Fruit fly (Drosophila melanogaster) whole organism, embryonic: ENCODE results near the gene CG13314.

Source experiments
- Bgb ChIP-seq: fragments of 200-800 bp; sonication (Bioruptor generic); IDR thresholded peaks from 2 replicates; pipeline ENCODE4 v1.3.6; 2022; ENCODE audit warnings: missing biosample characterization, missing genetic modification characterization; ENCODE audit not compliant: partially characterized antibody
- CG12236 ChIP-seq: fragments of 200-800 bp; sonication (Bioruptor generic); optimal IDR thresholded peaks from 2 replicates; lab custom pipeline; 2016; ENCODE audit warnings: missing biosample characterization, missing genetic modification characterization
- CG12299 ChIP-seq: fragments of 200-800 bp; sonication (Bioruptor generic); optimal IDR thresholded peaks from 2 replicates; lab custom pipeline; 2018; ENCODE audit warnings: missing biosample characterization, mild to moderate bottlenecking, missing genetic modification characterization
- CG12659 ChIP-seq: fragments of 200-800 bp; sonication (Bioruptor generic); optimal IDR thresholded peaks from 3 replicates; lab custom pipeline; 2017; ENCODE audit warnings: mild to moderate bottlenecking, missing biosample characterization, missing genetic modification reagents, missing genetic modification characterization
- CG13287 ChIP-seq: fragments of 200-800 bp; sonication (Bioruptor generic); IDR thresholded peaks from 2 replicates; pipeline ENCODE4 v1.3.6; 2022; ENCODE audit warnings: missing biosample characterization, missing genetic modification characterization; ENCODE audit not compliant: partially characterized antibody
- CG14860 ChIP-seq: fragments of 200-800 bp; sonication (Bioruptor generic); IDR thresholded peaks from 3 replicates; pipeline ENCODE4 v1.3.6; 2022; ENCODE audit warnings: missing biosample characterization, missing genetic modification characterization; ENCODE audit not compliant: partially characterized antibody
- CG1603 ChIP-seq: fragments of 200-800 bp; sonication (Bioruptor generic); optimal IDR thresholded peaks from 2 replicates; lab custom pipeline; 2019; ENCODE audit warnings: missing biosample characterization, mild to moderate bottlenecking, missing genetic modification characterization, moderate library complexity
- CG18262 ChIP-seq: fragments of 200-800 bp; optimal IDR thresholded peaks from 3 replicates; lab custom pipeline; 2019; ENCODE audit warnings: missing biosample characterization, mild to moderate bottlenecking, missing genetic modification characterization, moderate library complexity
- CG30431 ChIP-seq: fragments of 200-800 bp; sonication (Bioruptor generic); optimal IDR thresholded peaks from 2 replicates; lab custom pipeline; 2017; ENCODE audit warnings: missing biosample characterization, missing genetic modification characterization
- CG6765 ChIP-seq: fragments of 200-800 bp; sonication (Bioruptor generic); optimal IDR thresholded peaks from 3 replicates; lab custom pipeline; 2017; ENCODE audit warnings: missing biosample characterization, mild to moderate bottlenecking, missing genetic modification characterization
- CG6791 ChIP-seq: fragments of 200-800 bp; sonication (Bioruptor generic); IDR thresholded peaks from 3 replicates; pipeline ENCODE4 v1.3.6; 2022; ENCODE audit warnings: missing biosample characterization, missing genetic modification characterization; ENCODE audit not compliant: partially characterized antibody
- CG7271 ChIP-seq: fragments of 200-800 bp; sonication (Bioruptor generic); optimal IDR thresholded peaks from 2 replicates; lab custom pipeline; 2018; ENCODE audit warnings: missing biosample characterization, mild to moderate bottlenecking, missing genetic modification characterization, moderate library complexity
- Dll ChIP-seq: fragments of 200-800 bp; sonication (Bioruptor generic); IDR thresholded peaks from 4 replicates; pipeline ENCODE4 v1.3.6; 2022; ENCODE audit warnings: missing biosample characterization, missing genetic modification characterization; ENCODE audit not compliant: partially characterized antibody
- Doc3 ChIP-seq: fragments of 200-800 bp; sonication (Bioruptor generic); IDR thresholded peaks from 3 replicates; pipeline ENCODE4 v1.3.6; 2022; ENCODE audit warnings: missing biosample characterization, missing genetic modification characterization; ENCODE audit not compliant: partially characterized antibody
- Dp ChIP-seq: fragments of 200-800 bp; sonication (Bioruptor generic); optimal IDR thresholded peaks from 2 replicates; lab custom pipeline; 2018; ENCODE audit warnings: missing biosample characterization, mild to moderate bottlenecking, missing genetic modification characterization, moderate library complexity
- Elba2 ChIP-seq: fragments of 200-800 bp; sonication (Bioruptor generic); optimal IDR thresholded peaks from 3 replicates; lab custom pipeline; 2016; ENCODE audit warnings: missing biosample characterization, missing genetic modification characterization
- Fer3 ChIP-seq: fragments of 200-800 bp; sonication (Bioruptor generic); optimal IDR thresholded peaks from 2 replicates; lab custom pipeline; 2018; ENCODE audit warnings: missing biosample characterization, mild to moderate bottlenecking, missing genetic modification characterization, moderate library complexity
- Gug ChIP-seq: fragments of 200-800 bp; sonication (Bioruptor generic); IDR thresholded peaks from 4 replicates; pipeline ENCODE4 v1.3.6; 2022; ENCODE audit warnings: missing biosample characterization, missing genetic modification characterization
- HLH4C ChIP-seq: fragments of 200-800 bp; sonication (Bioruptor generic); IDR thresholded peaks from 3 replicates; pipeline ENCODE4 v1.3.6; 2022; ENCODE audit warnings: missing biosample characterization, missing genetic modification characterization; ENCODE audit not compliant: partially characterized antibody
- Hr51 ChIP-seq, 2 experiments: fragments of 200-800 bp; sonication (Bioruptor generic); optimal IDR thresholded peaks; 2 replicates in 1 of 2; 3 replicates in 1 of 2; lab custom pipeline; 2016 to 2018; ENCODE audit warnings: missing biosample characterization in 2 of 2, missing genetic modification characterization in 2 of 2, mild to moderate bottlenecking in 1 of 2, moderate library complexity in 1 of 2
- Med ChIP-seq: fragments of 200-800 bp; sonication (Bioruptor generic); peaks from one replicate; lab custom pipeline; 2016; ENCODE audit warnings: missing biosample characterization, missing genetic modification characterization, mild to moderate bottlenecking, inconsistent platforms, moderate library complexity
- NK7.1 ChIP-seq: fragments of 200-800 bp; sonication (Bioruptor generic); optimal IDR thresholded peaks from 3 replicates; lab custom pipeline; 2016; ENCODE audit warnings: missing biosample characterization, missing genetic modification characterization
- Scr ChIP-seq: fragments of 200-800 bp; sonication (Bioruptor generic); IDR thresholded peaks from 2 replicates; pipeline ENCODE4 v1.3.6; 2022; ENCODE audit warnings: missing biosample characterization, missing genetic modification characterization; ENCODE audit not compliant: partially characterized antibody
- Sry-β ChIP-seq: fragments of 200-800 bp; sonication (Bioruptor generic); optimal IDR thresholded peaks from 2 replicates; lab custom pipeline; 2018; ENCODE audit warnings: missing biosample characterization, mild to moderate bottlenecking, missing genetic modification characterization, moderate library complexity
- Sry-δ ChIP-seq: fragments of 200-800 bp; sonication (Bioruptor generic); optimal IDR thresholded peaks from 2 replicates; lab custom pipeline; 2016; ENCODE audit warnings: missing biosample characterization, missing genetic modification characterization
- ac ChIP-seq: fragments of 200-800 bp; sonication (Bioruptor generic); optimal IDR thresholded peaks from 3 replicates; lab custom pipeline; 2017; ENCODE audit warnings: missing biosample characterization, mild to moderate bottlenecking, missing genetic modification characterization
- ato ChIP-seq: fragments of 200-800 bp; sonication (Bioruptor generic); IDR thresholded peaks from 2 replicates; pipeline ENCODE4 v1.3.6; 2022; ENCODE audit warnings: missing biosample characterization, missing genetic modification characterization; ENCODE audit not compliant: partially characterized antibody
- bbx ChIP-seq: fragments of 200-800 bp; sonication (Bioruptor generic); IDR thresholded peaks from 2 replicates; pipeline ENCODE4 v1.3.6; 2022; ENCODE audit warnings: missing biosample characterization, missing genetic modification characterization; ENCODE audit not compliant: partially characterized antibody
- cg ChIP-seq: fragments of 200-800 bp; sonication (Bioruptor generic); optimal IDR thresholded peaks from 3 replicates; lab custom pipeline; 2019; ENCODE audit warnings: missing biosample characterization, mild to moderate bottlenecking, missing genetic modification characterization, moderate library complexity
- crp ChIP-seq, 2 experiments: fragments of 200-800 bp; sonication (Bioruptor generic); optimal IDR thresholded peaks; 2 replicates in 1 of 2; 3 replicates in 1 of 2; lab custom pipeline; 2017; ENCODE audit warnings: missing biosample characterization in 2 of 2, missing genetic modification characterization in 2 of 2, mild to moderate bottlenecking in 1 of 2, moderate library complexity in 1 of 2
- gfzf ChIP-seq: fragments of 200-800 bp; sonication (Bioruptor generic); optimal IDR thresholded peaks from 2 replicates; lab custom pipeline; 2016; ENCODE audit warnings: missing biosample characterization, mild to moderate bottlenecking, missing genetic modification characterization, moderate library complexity
- gro ChIP-seq: fragments of 200-800 bp; sonication (Bioruptor generic); optimal IDR thresholded peaks from 2 replicates; lab custom pipeline; 2016; ENCODE audit warnings: missing biosample characterization, missing genetic modification characterization
- hbn ChIP-seq: fragments of 200-800 bp; sonication (Bioruptor generic); IDR thresholded peaks from 2 replicates; pipeline ENCODE4 v1.3.6; 2022; ENCODE audit warnings: missing biosample characterization, missing genetic modification characterization; ENCODE audit not compliant: partially characterized antibody
- jing ChIP-seq: fragments of 200-800 bp; sonication (Bioruptor generic); optimal IDR thresholded peaks from 2 replicates; lab custom pipeline; 2018; ENCODE audit warnings: missing biosample characterization, mild to moderate bottlenecking, missing genetic modification characterization
- lola ChIP-seq, 3 experiments: fragments of >200 bp in 2 of 3; fragments of 200-800 bp in 1 of 3; sonication (Bioruptor generic) in 1 of 3; optimal IDR thresholded peaks; 2 replicates each; lab custom pipeline; 2017 to 2019; ENCODE audit warnings: missing biosample characterization in 3 of 3, missing genetic modification characterization in 3 of 3, mild to moderate bottlenecking in 1 of 3, moderate library complexity in 1 of 3
- nerfin-2 ChIP-seq: fragments of 200-800 bp; sonication (Bioruptor generic); IDR thresholded peaks from 2 replicates; pipeline ENCODE4 v1.3.6; 2022; ENCODE audit warnings: missing biosample characterization, missing genetic modification characterization; ENCODE audit not compliant: partially characterized antibody
- scrt ChIP-seq: fragments of 200-800 bp; sonication (Bioruptor generic); optimal IDR thresholded peaks from 2 replicates; lab custom pipeline; 2018; ENCODE audit warnings: missing biosample characterization, mild to moderate bottlenecking, missing genetic modification characterization, moderate library complexity
- sens ChIP-seq: fragments of 200-800 bp; sonication (Bioruptor generic); peaks from one replicate; lab custom pipeline; 2016; ENCODE audit warnings: missing biosample characterization, missing genetic modification characterization
- sna ChIP-seq: fragments of 200-800 bp; sonication (Bioruptor generic); IDR thresholded peaks from 2 replicates; pipeline ENCODE4 v1.3.6; 2022; ENCODE audit warnings: missing biosample characterization, missing genetic modification characterization; ENCODE audit not compliant: partially characterized antibody
- stwl ChIP-seq: fragments of 200-800 bp; sonication (Bioruptor generic); optimal IDR thresholded peaks from 3 replicates; lab custom pipeline; 2018; ENCODE audit warnings: missing biosample characterization, mild to moderate bottlenecking, missing genetic modification characterization, moderate library complexity
- trem ChIP-seq: fragments of 200-800 bp; optimal IDR thresholded peaks from 3 replicates; lab custom pipeline; 2019; ENCODE audit warnings: missing biosample characterization, mild to moderate bottlenecking, missing genetic modification characterization, moderate library complexity
- tup ChIP-seq: fragments of 200-800 bp; sonication (Bioruptor generic); optimal IDR thresholded peaks from 2 replicates; lab custom pipeline; 2016; ENCODE audit warnings: missing biosample characterization, mild to moderate bottlenecking, missing genetic modification characterization, moderate library complexity
- unc-4 ChIP-seq: fragments of 200-800 bp; sonication (Bioruptor generic); IDR thresholded peaks from 2 replicates; pipeline ENCODE4 v1.3.6; 2022; ENCODE audit warnings: missing biosample characterization, missing genetic modification characterization; ENCODE audit not compliant: partially characterized antibody
- wek ChIP-seq: fragments of 200-800 bp; sonication (Bioruptor generic); optimal IDR thresholded peaks from 3 replicates; lab custom pipeline; 2018; ENCODE audit warnings: missing biosample characterization, mild to moderate bottlenecking, missing genetic modification characterization, moderate library complexity
- zen2 ChIP-seq: fragments of 200-800 bp; sonication (Bioruptor generic); IDR thresholded peaks from 3 replicates; pipeline ENCODE4 v1.3.6; 2022; ENCODE audit warnings: missing biosample characterization, missing genetic modification characterization; ENCODE audit not compliant: partially characterized antibody

Gene CG13314

dm6 chr3L:8953962-8954647 lies 27.5 kb upstream of the CG13314 start, which contains the start of the genes CG43783 and orb2 (continued):
- TF ChIP-seq jing (GFP tag; lab: Kevin White, UChicago) (no peak), ac (GFP tag; lab: Kevin White, UChicago) (no peak), NK7.1 (no peak), scrt (no peak), CG6765 (GFP tag; lab: Kevin White, UChicago) (no peak), crp (GFP tag; optimal IDR thresholded peaks at IDR 0.05; lab: Kevin White, UChicago) (peak; percentile 26 to 89), cg (peak; percentile 39), unc-4 (GFP tag; lab: Robert Waterston, UW) (peak; percentile 64), HLH4C (GFP tag; lab: Robert Waterston, UW) (peak; percentile 77), CG30431 (no peak), lola (GFP tag; optimal IDR thresholded peaks at IDR 0.05; lab: Kevin White, UChicago) (no peak), sna (GFP tag; lab: Robert Waterston, UW) (peak; percentile 71; the same call in 1 of the 2 replicates), CG12236 (GFP tag; lab: Kevin White, UChicago) (no peak), Elba2 (GFP tag; lab: Kevin White, UChicago) (no peak), Sry-δ (GFP tag; lab: Kevin White, UChicago) (peak; percentile 71), CG13287 (GFP tag; lab: Robert Waterston, UW) (peak; percentile 69), Fer3 (tag; lab: Kevin White, UChicago) (no peak), Dp (peak; percentile 85), ato (GFP tag; lab: Robert Waterston, UW) (peak; percentile 75), Med (GFP tag; lab: Kevin White, UChicago) (peak; percentile 32), CG12659 (GFP tag; lab: Kevin White, UChicago) (peak; percentile 4), CG1603 (peak; percentile 9), zen2 (peak; percentile 55; the same call in 2 of the 3 replicates), Doc3 (GFP tag; lab: Robert Waterston, UW) (peak; percentile 33; the same call in 1 of the 3 replicates), Gug (GFP tag; lab: Robert Waterston, UW) (no peak), hbn (GFP tag; lab: Robert Waterston, UW) (peak; percentile 57), CG18262 (tag; lab: Kevin White, UChicago) (no peak), Scr (GFP tag; lab: Robert Waterston, UW) (peak; percentile 60), trem (tag; lab: Kevin White, UChicago) (peak; percentile 40), sens (GFP tag; lab: Kevin White, UChicago) (peak; percentile 62), stwl (tag; lab: Kevin White, UChicago) (peak; percentile 55), nerfin-2 (peak; percentile 46; the same call in 1 of the 2 replicates), gro (GFP tag; lab: Kevin White, UChicago) (peak; percentile 4), CG14860 (peak; percentile 56; the same call in 2 of the 3 replicates), Hr51 (GFP tag; optimal IDR thresholded peaks at IDR 0.05; lab: Kevin White, UChicago) (no peak), CG6791 (GFP tag; lab: Robert Waterston, UW) (peak; percentile 66; the same call in 2 of the 3 replicates), Dll (peak; percentile 62), bbx (GFP tag; lab: Robert Waterston, UW) (peak; percentile 63; the same call in 1 of the 2 replicates), tup (GFP tag; lab: Kevin White, UChicago) (no peak), Sry-β (GFP tag; lab: Kevin White, UChicago) (peak; percentile 21), CG12299 (tag; lab: Kevin White, UChicago) (no peak), gfzf (GFP tag; lab: Kevin White, UChicago) (peak; percentile 13), wek (GFP tag; lab: Kevin White, UChicago) (peak; percentile 63), Bgb (GFP tag; lab: Robert Waterston, UW) (peak; percentile 65), CG7271 (tag; lab: Kevin White, UChicago) (no peak)
